Fruit fly (Drosophila melanogaster) whole organism, embryonic: ENCODE results near the gene CG44158.

ENCODE experiments used
- Atf3 ChIP-seq: fragments of 200-800 bp; sonication (Bioruptor generic); optimal IDR thresholded peaks from 3 replicates; lab custom pipeline; 2016; ENCODE audit warnings: missing biosample characterization, missing genetic modification characterization
- CG12236 ChIP-seq: fragments of 200-800 bp; sonication (Bioruptor generic); optimal IDR thresholded peaks from 2 replicates; lab custom pipeline; 2016; ENCODE audit warnings: missing biosample characterization, missing genetic modification characterization
- CG14710 ChIP-seq: fragments of 200-800 bp; sonication (Bioruptor generic); optimal IDR thresholded peaks from 3 replicates; lab custom pipeline; 2019; ENCODE audit warnings: missing biosample characterization, mild to moderate bottlenecking, missing genetic modification characterization, moderate library complexity
- CG14965 ChIP-seq: fragments of 200-800 bp; sonication (Bioruptor generic); optimal IDR thresholded peaks from 2 replicates; lab custom pipeline; 2016; ENCODE audit warnings: missing biosample characterization, missing genetic modification characterization, borderline replicate concordance
- CG15269 ChIP-seq: fragments of 200-800 bp; sonication (Bioruptor generic); optimal IDR thresholded peaks from 2 replicates; lab custom pipeline; 2018; ENCODE audit warnings: missing biosample characterization, mild to moderate bottlenecking, missing genetic modification characterization, moderate library complexity
- CG15479 ChIP-seq: fragments of 200-800 bp; sonication (Bioruptor generic); optimal IDR thresholded peaks from 3 replicates; lab custom pipeline; 2019; ENCODE audit warnings: missing biosample characterization, mild to moderate bottlenecking, missing genetic modification characterization, moderate library complexity
- CG17912 ChIP-seq: fragments of 200-800 bp; sonication (Bioruptor generic); optimal IDR thresholded peaks from 2 replicates; lab custom pipeline; 2018; ENCODE audit warnings: missing biosample characterization, mild to moderate bottlenecking, missing genetic modification characterization
- CG1832 ChIP-seq: fragments of 200-800 bp; sonication (Bioruptor generic); optimal IDR thresholded peaks from 2 replicates; lab custom pipeline; 2017; ENCODE audit warnings: missing biosample characterization, mild to moderate bottlenecking, missing genetic modification characterization, inconsistent platforms
- CG30403 ChIP-seq: fragments of 200-800 bp; sonication (Bioruptor generic); optimal IDR thresholded peaks from 3 replicates; lab custom pipeline; 2016; ENCODE audit warnings: missing biosample characterization, missing genetic modification characterization
- CG31388 ChIP-seq: fragments of 200-800 bp; sonication (Bioruptor generic); optimal IDR thresholded peaks from 2 replicates; lab custom pipeline; 2016; ENCODE audit warnings: missing biosample characterization, missing genetic modification characterization
- CG32772 ChIP-seq: fragments of 200-800 bp; sonication (Bioruptor generic); IDR thresholded peaks from 2 replicates; pipeline ENCODE4 v1.3.6; 2022; ENCODE audit warnings: missing biosample characterization, missing genetic modification characterization
- CG3281 ChIP-seq: fragments of 200-800 bp; sonication (Bioruptor generic); optimal IDR thresholded peaks from 3 replicates; lab custom pipeline; 2017; ENCODE audit warnings: missing biosample characterization, mild to moderate bottlenecking, missing genetic modification characterization
- CG43689 ChIP-seq: fragments of 200-800 bp; sonication (Bioruptor generic); IDR thresholded peaks from 2 replicates; pipeline ENCODE4 v1.3.6; 2022; ENCODE audit warnings: missing biosample characterization, missing genetic modification characterization
- CG6791 ChIP-seq: fragments of 200-800 bp; sonication (Bioruptor generic); IDR thresholded peaks from 3 replicates; pipeline ENCODE4 v1.3.6; 2022; ENCODE audit warnings: missing biosample characterization, missing genetic modification characterization; ENCODE audit not compliant: partially characterized antibody
- CG6813 ChIP-seq: fragments of 200-800 bp; sonication (Bioruptor generic); optimal IDR thresholded peaks from 2 replicates; lab custom pipeline; 2017; ENCODE audit warnings: missing biosample characterization, missing genetic modification characterization, mild to moderate bottlenecking, moderate library complexity, missing genetic modification reagents
- CG6854 ChIP-seq: fragments of 200-800 bp; sonication (Bioruptor generic); optimal IDR thresholded peaks from 3 replicates; lab custom pipeline; 2017; ENCODE audit warnings: missing biosample characterization, mild to moderate bottlenecking, missing genetic modification characterization
- CG7786 ChIP-seq: fragments of 200-800 bp; sonication (Bioruptor generic); optimal IDR thresholded peaks from 2 replicates; lab custom pipeline; 2016; ENCODE audit warnings: missing biosample characterization, missing genetic modification characterization
- CG8290 ChIP-seq, 3 experiments: fragments of 200-800 bp; sonication (Bioruptor generic); optimal IDR thresholded peaks; 2 replicates each; lab custom pipeline; 2016 to 2019; ENCODE audit warnings: missing biosample characterization in 3 of 3, missing genetic modification characterization in 3 of 3, mild to moderate bottlenecking in 2 of 3, moderate library complexity in 1 of 3
- CG9437 ChIP-seq: fragments of 200-800 bp; sonication (Bioruptor generic); optimal IDR thresholded peaks from 2 replicates; lab custom pipeline; 2018; ENCODE audit warnings: missing biosample characterization, mild to moderate bottlenecking, missing genetic modification characterization
- CG9727 ChIP-seq: fragments of 200-800 bp; sonication (Bioruptor generic); optimal IDR thresholded peaks from 3 replicates; lab custom pipeline; 2017; ENCODE audit warnings: missing biosample characterization, mild to moderate bottlenecking, missing genetic modification characterization
- CHES-1-like ChIP-seq: fragments of 200-800 bp; sonication (Bioruptor generic); optimal IDR thresholded peaks from 2 replicates; lab custom pipeline; 2016; ENCODE audit warnings: missing biosample characterization, missing genetic modification characterization
- Elba2 ChIP-seq: fragments of 200-800 bp; sonication (Bioruptor generic); optimal IDR thresholded peaks from 3 replicates; lab custom pipeline; 2016; ENCODE audit warnings: missing biosample characterization, missing genetic modification characterization
- Fer3 ChIP-seq: fragments of 200-800 bp; sonication (Bioruptor generic); optimal IDR thresholded peaks from 2 replicates; lab custom pipeline; 2018; ENCODE audit warnings: missing biosample characterization, mild to moderate bottlenecking, missing genetic modification characterization, moderate library complexity
- Jarid2 ChIP-seq: fragments of 200-800 bp; sonication (Bioruptor generic); optimal IDR thresholded peaks from 3 replicates; lab custom pipeline; 2017; ENCODE audit warnings: mild to moderate bottlenecking, missing biosample characterization, missing genetic modification reagents, missing genetic modification characterization
- Nf-YB ChIP-seq: fragments of 200-800 bp; sonication (Bioruptor generic); optimal IDR thresholded peaks from 3 replicates; lab custom pipeline; 2019; ENCODE audit warnings: missing biosample characterization, mild to moderate bottlenecking, missing genetic modification characterization, moderate library complexity
- Nf-YC ChIP-seq: fragments of 200-800 bp; optimal IDR thresholded peaks from 3 replicates; lab custom pipeline; 2019; ENCODE audit warnings: missing biosample characterization, mild to moderate bottlenecking, missing genetic modification characterization, moderate library complexity
- Pdp1 ChIP-seq, 2 experiments: fragments of 200-800 bp; sonication (Bioruptor generic); optimal IDR thresholded peaks; 3 replicates each; lab custom pipeline; 2016; ENCODE audit warnings: missing biosample characterization in 2 of 2, missing genetic modification characterization in 2 of 2, mild to moderate bottlenecking in 1 of 2, moderate library complexity in 1 of 2
- Rfx ChIP-seq: fragments of 200-800 bp; sonication (Bioruptor generic); IDR thresholded peaks from 2 replicates; pipeline ENCODE4 v1.3.6; 2022; ENCODE audit warnings: missing biosample characterization, missing genetic modification characterization
- Rx ChIP-seq: fragments of 200-800 bp; sonication (Bioruptor generic); IDR thresholded peaks from 2 replicates; pipeline ENCODE4 v1.3.6; 2022; ENCODE audit warnings: missing biosample characterization, missing genetic modification characterization
- Sin3A ChIP-seq: fragments of >200 bp; optimal IDR thresholded peaks from 2 replicates; lab custom pipeline; 2018
- Tbp ChIP-seq: fragments of >200 bp; optimal IDR thresholded peaks from 2 replicates; lab custom pipeline; 2018; ENCODE audit warnings: missing biosample characterization, missing genetic modification characterization
- bigmax ChIP-seq: fragments of 200-800 bp; sonication (Bioruptor generic); optimal IDR thresholded peaks from 2 replicates; lab custom pipeline; 2018; ENCODE audit warnings: missing biosample characterization, mild to moderate bottlenecking, missing genetic modification characterization
- bowl ChIP-seq: fragments of 200-800 bp; sonication (Bioruptor generic); IDR thresholded peaks from 2 replicates; pipeline ENCODE4 v1.3.6; 2022; ENCODE audit warnings: missing biosample characterization, missing genetic modification characterization
- chinmo ChIP-seq: fragments of 200-800 bp; sonication (Bioruptor generic); IDR thresholded peaks from 4 replicates; pipeline ENCODE4 v1.3.6; 2022; ENCODE audit warnings: missing biosample characterization, missing genetic modification characterization; ENCODE audit not compliant: partially characterized antibody
- da ChIP-seq: fragments of 200-800 bp; sonication (Bioruptor generic); optimal IDR thresholded peaks from 2 replicates; lab custom pipeline; 2016; ENCODE audit warnings: missing biosample characterization, missing genetic modification characterization
- dan ChIP-seq: fragments of 200-800 bp; sonication (Bioruptor generic); IDR thresholded peaks from 2 replicates; pipeline ENCODE4 v1.3.6; 2022; ENCODE audit warnings: missing biosample characterization, missing genetic modification characterization
- dm ChIP-seq: fragments of 200-800 bp; sonication (Bioruptor generic); optimal IDR thresholded peaks from 3 replicates; lab custom pipeline; 2016; ENCODE audit warnings: missing biosample characterization, missing genetic modification characterization
- fd102C ChIP-seq: fragments of 200-800 bp; sonication (Bioruptor generic); optimal IDR thresholded peaks from 2 replicates; lab custom pipeline; 2018; ENCODE audit warnings: missing biosample characterization, mild to moderate bottlenecking, missing genetic modification characterization, moderate library complexity
- ftz-f1 ChIP-seq: fragments of 200-800 bp; sonication (Bioruptor generic); optimal IDR thresholded peaks from 2 replicates; lab custom pipeline; 2016; ENCODE audit warnings: missing biosample characterization, missing genetic modification characterization
- knrl ChIP-seq: fragments of 200-800 bp; sonication (Bioruptor generic); IDR thresholded peaks from 3 replicates; pipeline ENCODE4 v1.3.6; 2022; ENCODE audit warnings: missing biosample characterization, missing genetic modification characterization; ENCODE audit not compliant: partially characterized antibody
- lab ChIP-seq: fragments of 200-800 bp; sonication (Bioruptor generic); optimal IDR thresholded peaks from 3 replicates; lab custom pipeline; 2017; ENCODE audit warnings: missing biosample characterization, missing genetic modification characterization, mild to moderate bottlenecking, moderate library complexity, missing genetic modification reagents
- nmo ChIP-seq: fragments of 200-800 bp; sonication (Bioruptor generic); optimal IDR thresholded peaks from 2 replicates; lab custom pipeline; 2018; ENCODE audit warnings: missing biosample characterization, mild to moderate bottlenecking, missing genetic modification characterization, moderate library complexity
- slp2 ChIP-seq: fragments of 200-800 bp; sonication (Bioruptor generic); optimal IDR thresholded peaks from 2 replicates; lab custom pipeline; 2016; ENCODE audit warnings: missing biosample characterization, missing genetic modification characterization
- sr ChIP-seq: fragments of 200-800 bp; sonication (Bioruptor generic); IDR thresholded peaks from 3 replicates; pipeline ENCODE4 v1.3.6; 2022; ENCODE audit warnings: missing biosample characterization, missing genetic modification characterization
- toy ChIP-seq: fragments of 200-800 bp; sonication (Bioruptor generic); IDR thresholded peaks from 2 replicates; pipeline ENCODE4 v1.3.6; 2022; ENCODE audit warnings: missing biosample characterization, missing genetic modification characterization
- tx ChIP-seq: fragments of 200-800 bp; sonication (Bioruptor generic); optimal IDR thresholded peaks from 2 replicates; lab custom pipeline; 2016; ENCODE audit warnings: missing biosample characterization, missing genetic modification characterization
- usp ChIP-seq: fragments of >200 bp; optimal IDR thresholded peaks from 2 replicates; lab custom pipeline; 2017; ENCODE audit warnings: missing biosample characterization, missing genetic modification characterization
- z ChIP-seq: fragments of 200-800 bp; sonication (Bioruptor generic); IDR thresholded peaks from 3 replicates; pipeline ENCODE4 v1.3.6; 2022; ENCODE audit warnings: missing biosample characterization, missing genetic modification characterization
- zen ChIP-seq: fragments of 200-800 bp; sonication (Bioruptor generic); optimal IDR thresholded peaks from 3 replicates; lab custom pipeline; 2018; ENCODE audit warnings: missing biosample characterization, mild to moderate bottlenecking, missing genetic modification characterization, moderate library complexity

Gene CG44158

DNA sequence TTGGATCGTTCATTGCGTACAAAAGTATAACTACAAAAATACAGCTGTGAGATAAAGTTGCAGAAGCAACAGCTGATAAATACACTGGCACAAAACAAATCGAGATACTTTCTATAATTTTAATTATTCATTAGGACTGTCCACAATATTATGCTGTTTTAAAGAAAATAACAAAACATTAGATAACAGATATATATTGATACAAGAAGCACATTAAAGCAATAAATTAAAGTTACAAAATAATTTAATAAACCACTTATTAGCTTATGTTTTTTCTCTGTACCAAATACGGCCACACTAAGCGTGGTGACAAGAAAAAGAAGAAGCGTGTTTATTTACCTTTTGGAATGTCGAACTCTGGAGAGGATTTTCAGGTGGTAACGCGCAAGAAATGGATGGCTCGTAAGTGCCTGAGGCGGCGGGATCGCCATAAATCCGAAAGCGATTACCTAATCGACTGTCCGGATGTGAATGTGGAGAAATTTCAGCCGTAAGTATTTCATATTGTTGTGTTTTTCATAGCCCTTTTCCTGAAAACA is 11.7 kb downstream of the CG44158 start, which contains the start of the genes CG7988 and CG7183 (continued):
- no peak for TF ChIP-seq CG6791
- peak; percentile 98 for TF ChIP-seq CG8290 (GFP tag; optimal IDR thresholded peaks at IDR 0.05; lab: Kevin White, UChicago)
- TF ChIP-seq CG8290 (tag; optimal IDR thresholded peaks at IDR 0.05; lab: Kevin White, UChicago) = peak in 1 of 2 experiments; percentile 83
- TF ChIP-seq CG6854 (GFP tag; lab: Kevin White, UChicago) = peak; percentile 79
- peak; percentile 99 for TF ChIP-seq nmo (GFP tag; lab: Kevin White, UChicago)
- peak; percentile 74; the same call in 1 of the 3 replicates for TF ChIP-seq z (GFP tag; lab: Robert Waterston, UW)
- TF ChIP-seq CG15479 (GFP tag; lab: Kevin White, UChicago) = peak; percentile 79
- peak; percentile 91 for TF ChIP-seq bowl
- peak; percentile 74; the same call in 2 of the 3 replicates for TF ChIP-seq sr (GFP tag; lab: Robert Waterston, UW)
- TF ChIP-seq CG9437 (GFP tag; lab: Kevin White, UChicago) = peak; percentile 95
- peak; percentile 84 for TF ChIP-seq CG6813 (GFP tag; lab: Kevin White, UChicago)
- no peak; the same call in 2 of the 3 replicates for TF ChIP-seq knrl (GFP tag; lab: Robert Waterston, UW)
- TF ChIP-seq Tbp (GFP tag; lab: Kevin White, UChicago) = no peak
- peak; percentile 95 for TF ChIP-seq dan (GFP tag; lab: Robert Waterston, UW)
- peak; percentile 95 for TF ChIP-seq toy (GFP tag; lab: Robert Waterston, UW)
- TF ChIP-seq CG1832 (GFP tag; lab: Kevin White, UChicago) = no peak
- peak; percentile 93 for TF ChIP-seq CG7786
- peak; percentile 95 for TF ChIP-seq Atf3 (GFP tag; lab: Kevin White, UChicago)
- peak; percentile 83 for TF ChIP-seq da (GFP tag; lab: Kevin White, UChicago)
- TF ChIP-seq CG17912 (GFP tag; lab: Kevin White, UChicago) = peak; percentile 83
- peak; percentile 43 for TF ChIP-seq CG14965 (GFP tag; lab: Kevin White, UChicago)
- TF ChIP-seq ftz-f1 = peak; percentile 58
- TF ChIP-seq Rx (GFP tag; lab: Robert Waterston, UW) = peak; percentile 93
- TF ChIP-seq CG30403 (GFP tag; lab: Kevin White, UChicago) = peak; percentile 99
- peak; percentile 86 for TF ChIP-seq slp2
- TF ChIP-seq usp (GFP tag; lab: Kevin White, UChicago) = no peak
- TF ChIP-seq Elba2 (GFP tag; lab: Kevin White, UChicago) = peak; percentile 93
- no peak for TF ChIP-seq chinmo
- TF ChIP-seq CG15269 (tag; lab: Kevin White, UChicago) = peak; percentile 98
- peak; percentile 88 for TF ChIP-seq Nf-YC (tag; lab: Kevin White, UChicago)
- TF ChIP-seq CG14710 (tag; lab: Kevin White, UChicago) = peak; percentile 98
- peak; percentile 95 for TF ChIP-seq fd102C
- peak; percentile 99 for TF ChIP-seq CG32772 (GFP tag; lab: Robert Waterston, UW)
- peak; percentile 93 for TF ChIP-seq CHES-1-like (GFP tag; lab: Kevin White, UChicago)
- peak; percentile 14 for TF ChIP-seq Sin3A
- TF ChIP-seq CG43689 (GFP tag; lab: Robert Waterston, UW) = peak; percentile 91
- TF ChIP-seq CG31388 (GFP tag; lab: Kevin White, UChicago) = peak; percentile 92
- TF ChIP-seq CG9727 = peak; percentile 98
- peak; percentile 89 for TF ChIP-seq CG12236 (GFP tag; lab: Kevin White, UChicago)
- peak; percentile 93 for TF ChIP-seq tx
- TF ChIP-seq lab = peak; percentile 96
- peak; percentile 77 for TF ChIP-seq Jarid2 (GFP tag; lab: Kevin White, UChicago)
- TF ChIP-seq bigmax (GFP tag; lab: Kevin White, UChicago) = peak; percentile 29
- peak; percentile 89 for TF ChIP-seq Nf-YB (GFP tag; lab: Kevin White, UChicago)
- peak; percentile 98 for TF ChIP-seq Fer3 (tag; lab: Kevin White, UChicago)
- peak; percentile 91 for TF ChIP-seq CG3281 (GFP tag; lab: Kevin White, UChicago)
- TF ChIP-seq Pdp1 (GFP tag; optimal IDR thresholded peaks at IDR 0.05; lab: Kevin White, UChicago) = peak; percentile 94 to 95
- peak; percentile 98 for TF ChIP-seq zen (tag; lab: Kevin White, UChicago)
- peak; percentile 98 for TF ChIP-seq Rfx (GFP tag; lab: Robert Waterston, UW)
- peak; percentile 91 for TF ChIP-seq dm (GFP tag; lab: Kevin White, UChicago)
